Worm (Caenorhabditis elegans): ENCODE measurements around the gene F37B4.15.

- TF ChIP-seq nhr-2 (tag; optimal IDR thresholded peaks at IDR 0.05) (no peak), lsy-2 (tag; optimal IDR thresholded peaks at IDR 0.05) (no peak)
Observed at ce11 chrV:2892976-2893375, 949 bp downstream of the F37B4.15 start, which contains the start of gene srh-127.

All from whole organism, mixed stage, embryonic.